Fruit fly (Drosophila melanogaster): ENCODE measurements around the gene klu.

The klu gene

dm6 chr3L:10953628-10954129, 55.3 kb downstream of the klu start:
- TF ChIP-seq usp (GFP tag; optimal IDR thresholded peaks at IDR 0.05) (no peak), Dll (optimal IDR thresholded peaks at IDR 0.05) (no peak), psq (optimal IDR thresholded peaks at IDR 0.05) (no peak)

DNA sequence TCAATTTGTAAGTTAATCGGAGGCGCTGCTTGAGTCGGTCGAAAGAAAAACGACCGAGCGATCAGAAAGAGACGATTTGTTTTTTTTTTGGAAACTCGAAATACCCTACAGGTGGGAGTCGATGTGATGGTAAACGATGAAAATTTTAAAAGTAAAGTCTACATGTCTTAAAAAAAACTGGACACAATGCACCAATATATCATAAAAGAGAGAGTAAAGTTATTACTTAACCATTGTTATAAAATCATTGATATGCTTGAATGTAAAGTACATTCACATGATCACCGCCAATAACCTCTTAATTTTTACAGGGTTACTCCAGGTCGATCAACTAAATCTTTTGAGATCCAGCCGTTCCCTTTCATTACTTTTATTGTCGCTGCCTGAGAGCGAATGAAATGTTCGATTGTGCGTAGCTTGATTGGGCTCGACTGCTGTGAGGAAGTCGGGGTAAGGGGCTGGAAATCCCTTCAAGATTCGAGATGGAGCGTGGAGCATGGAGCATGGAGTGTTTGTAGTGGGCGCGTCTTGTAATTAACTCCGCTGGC, 56.8 kb downstream of the klu start:
- TF ChIP-seq pan (optimal IDR thresholded peaks at IDR 0.05) (peak; percentile 77), usp (GFP tag; optimal IDR thresholded peaks at IDR 0.05) (no peak)

- no peak for TF ChIP-seq pan (optimal IDR thresholded peaks at IDR 0.05)
- TF ChIP-seq psq (optimal IDR thresholded peaks at IDR 0.05): no peak
- no peak for TF ChIP-seq usp (GFP tag; optimal IDR thresholded peaks at IDR 0.05)
- no peak for TF ChIP-seq EcR (GFP tag; optimal IDR thresholded peaks at IDR 0.05)
- TF ChIP-seq CG8478 (optimal IDR thresholded peaks at IDR 0.05): no peak
- TF ChIP-seq Dll (optimal IDR thresholded peaks at IDR 0.05): no peak
Measured at dm6 chr3L:10951109-10951508, 57.9 kb downstream of the klu start.

- TF ChIP-seq EcR (GFP tag; optimal IDR thresholded peaks at IDR 0.05): no peak
- no peak for TF ChIP-seq usp (GFP tag; optimal IDR thresholded peaks at IDR 0.05)
- TF ChIP-seq Dll (optimal IDR thresholded peaks at IDR 0.05): no peak
- no peak for TF ChIP-seq pan (optimal IDR thresholded peaks at IDR 0.05)
- no peak for TF ChIP-seq psq (optimal IDR thresholded peaks at IDR 0.05)
- no peak for TF ChIP-seq CG8478 (optimal IDR thresholded peaks at IDR 0.05)
Measured at dm6 chr3L:10949685-10950286, 59.2 kb downstream of the klu start.

- TF ChIP-seq EcR (GFP tag; optimal IDR thresholded peaks at IDR 0.05) (no peak), pan (optimal IDR thresholded peaks at IDR 0.05) (no peak), psq (optimal IDR thresholded peaks at IDR 0.05) (no peak), CG8478 (optimal IDR thresholded peaks at IDR 0.05) (no peak), Dll (optimal IDR thresholded peaks at IDR 0.05) (no peak), usp (GFP tag; optimal IDR thresholded peaks at IDR 0.05) (no peak)
Measured at dm6 chr3L:10946717-10947280, 62.2 kb downstream of the klu start.

DNA sequence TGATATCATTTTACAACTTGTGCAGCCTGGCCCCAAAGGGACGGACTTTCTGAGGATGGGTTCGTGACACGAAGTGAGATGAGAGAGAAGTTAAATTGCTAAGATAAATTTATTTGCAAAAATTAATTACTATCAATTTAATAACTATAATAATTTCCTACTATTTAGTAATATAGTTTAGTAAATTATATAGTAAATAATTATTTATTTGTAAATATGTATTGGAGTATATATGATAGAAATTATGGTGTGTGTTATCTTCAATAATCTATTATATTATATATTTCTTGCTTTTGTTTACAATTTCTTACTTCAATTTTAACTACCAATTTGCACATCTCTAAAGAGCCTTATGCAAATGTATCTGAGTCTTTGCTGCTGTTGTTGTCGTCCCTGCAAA, 66.4 kb downstream of the klu start:
- no peak for TF ChIP-seq CG8478 (optimal IDR thresholded peaks at IDR 0.05)
- TF ChIP-seq usp (GFP tag; optimal IDR thresholded peaks at IDR 0.05): no peak

dm6 chr3L:10940312-10940711, 68.7 kb downstream of the klu start:
- no peak for TF ChIP-seq Dll (optimal IDR thresholded peaks at IDR 0.05)
- no peak for TF ChIP-seq pan (optimal IDR thresholded peaks at IDR 0.05)
- TF ChIP-seq psq (optimal IDR thresholded peaks at IDR 0.05): no peak
- TF ChIP-seq CG8478 (optimal IDR thresholded peaks at IDR 0.05): no peak
- no peak for TF ChIP-seq usp (GFP tag; optimal IDR thresholded peaks at IDR 0.05)
- no peak for TF ChIP-seq EcR (GFP tag; optimal IDR thresholded peaks at IDR 0.05)

DNA sequence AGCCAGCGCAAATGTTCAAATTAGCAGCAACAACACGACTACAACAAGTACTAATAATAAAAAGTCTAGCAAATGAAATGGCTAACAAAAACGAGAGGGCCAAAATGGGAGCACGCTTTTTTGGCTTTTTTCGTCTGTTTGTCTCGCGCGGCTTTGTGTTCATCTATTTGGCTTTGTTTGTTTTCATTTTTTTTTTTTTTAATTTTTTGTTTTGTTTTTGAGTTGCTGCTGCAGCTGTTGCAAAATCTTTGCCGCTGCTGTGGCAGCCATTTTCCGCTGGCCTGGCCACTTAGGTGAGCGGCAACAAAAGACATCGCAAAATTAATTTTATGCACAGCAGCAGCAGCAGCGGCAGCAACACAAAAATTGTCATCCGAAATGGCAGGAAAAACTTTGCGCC, 70.9 kb downstream of the klu start:
- TF ChIP-seq EcR (GFP tag; optimal IDR thresholded peaks at IDR 0.05) (no peak), usp (GFP tag; optimal IDR thresholded peaks at IDR 0.05) (no peak), Dll (optimal IDR thresholded peaks at IDR 0.05) (no peak), psq (optimal IDR thresholded peaks at IDR 0.05) (no peak), pan (optimal IDR thresholded peaks at IDR 0.05) (no peak), CG8478 (optimal IDR thresholded peaks at IDR 0.05) (no peak)

- TF ChIP-seq CG8478 (optimal IDR thresholded peaks at IDR 0.05) (no peak), usp (GFP tag; optimal IDR thresholded peaks at IDR 0.05) (no peak), pan (optimal IDR thresholded peaks at IDR 0.05) (peak; percentile 74)
Measured at dm6 chr3L:10934983-10935539, 73.9 kb downstream of the klu start.

- no peak for TF ChIP-seq Dll (optimal IDR thresholded peaks at IDR 0.05)
- no peak for TF ChIP-seq pan (optimal IDR thresholded peaks at IDR 0.05)
- TF ChIP-seq CG8478 (optimal IDR thresholded peaks at IDR 0.05): no peak
Measured at dm6 chr3L:10931430-10931829, 77.6 kb downstream of the klu start.

Data from whole organism.